Worm (Caenorhabditis elegans) whole organism, L4 larva: ENCODE data around the gene Y39A1A.27.

ENCODE experiments used
- F26F4.8 ChIP-seq: fragments of 200-800 bp; sonication (Bioruptor generic); conservative IDR thresholded peaks from 2 replicates; pipeline ENCODE4 v1.3.6; 2022; ENCODE audit warnings: missing genetic modification characterization, missing compliant biosample characterization
- F37D6.2 ChIP-seq: sonication (generic microtip); optimal IDR thresholded peaks from 2 replicates; lab custom pipeline; 2016; ENCODE audit warnings: mild to moderate bottlenecking, missing genetic modification characterization, missing compliant biosample characterization
- F44E2.7 ChIP-seq: fragments of 200-800 bp; sonication (Bioruptor generic); IDR thresholded peaks from 2 replicates; pipeline ENCODE4 v2.1.2; 2022; ENCODE audit warnings: missing genetic modification characterization, missing compliant biosample characterization
- ZK337.2 ChIP-seq: fragments of 200-800 bp; sonication (Bioruptor generic); IDR thresholded peaks from 2 replicates; pipeline ENCODE4 v1.3.6; 2022; ENCODE audit warnings: missing genetic modification reagents, missing genetic modification characterization, missing compliant biosample characterization
- aha-1 ChIP-seq: fragments of 150-350 bp; peaks from one replicate; lab custom pipeline; 2014; ENCODE audit warnings: missing biosample characterization, missing genetic modification characterization
- arid-1 ChIP-seq: fragments of 200-800 bp; sonication (Bioruptor generic); conservative IDR thresholded peaks from 2 replicates; pipeline ENCODE4 v1.3.6; 2022; ENCODE audit warnings: missing genetic modification reagents, missing genetic modification characterization, missing compliant biosample characterization
- ceh-32 ChIP-seq: sonication (generic microtip); optimal IDR thresholded peaks from 2 replicates; lab custom pipeline; 2016; ENCODE audit warnings: mild to moderate bottlenecking, missing genetic modification characterization, missing compliant biosample characterization; ENCODE audit not compliant: poor library complexity
- ceh-82 ChIP-seq: sonication (generic microtip); optimal IDR thresholded peaks from 2 replicates; lab custom pipeline; 2017; ENCODE audit warnings: missing biosample characterization, missing genetic modification characterization
- ctbp-1 ChIP-seq: fragments of 200-800 bp; sonication (Bioruptor generic); IDR thresholded peaks from 2 replicates; pipeline ENCODE4 v1.3.6; 2022; ENCODE audit warnings: missing genetic modification reagents, missing genetic modification characterization, missing compliant biosample characterization
- daf-12 ChIP-seq: fragments of 150-350 bp; optimal IDR thresholded peaks from 2 replicates; lab custom pipeline; 2014; ENCODE audit warnings: missing biosample characterization, missing genetic modification reagents, missing genetic modification characterization
- daf-16 ChIP-seq, 3 experiments: sonication (generic microtip); optimal IDR thresholded peaks; 2 replicates each; lab custom pipeline; 2016 to 2017; ENCODE audit warnings: missing genetic modification characterization in 3 of 3, missing genetic modification reagents in 3 of 3, mild to moderate bottlenecking in 2 of 3, missing compliant biosample characterization in 2 of 3, missing biosample characterization in 1 of 3, moderate library complexity in 1 of 3
- daf-19 ChIP-seq: fragments of 200-800 bp; sonication (Bioruptor generic); conservative IDR thresholded peaks from 2 replicates; pipeline ENCODE4 v1.3.6; 2022; ENCODE audit warnings: missing genetic modification characterization, missing compliant biosample characterization
- dmd-8 ChIP-seq: fragments of 200-800 bp; sonication (Bioruptor generic); IDR thresholded peaks from 2 replicates; pipeline ENCODE4 v1.3.6; 2022; ENCODE audit warnings: missing genetic modification characterization, missing compliant biosample characterization
- dve-1 ChIP-seq: sonication (generic microtip); optimal IDR thresholded peaks from 2 replicates; lab custom pipeline; 2017; ENCODE audit warnings: antibody characterized with exemption, mild to moderate bottlenecking, missing genetic modification characterization, missing compliant biosample characterization; ENCODE audit not compliant: insufficient read depth
- gei-8 ChIP-seq: fragments of 200-800 bp; sonication (Bioruptor generic); optimal IDR thresholded peaks from 2 replicates; lab custom pipeline; 2018; ENCODE audit warnings: mild to moderate bottlenecking, missing genetic modification characterization, missing compliant biosample characterization
- hif-1 ChIP-seq, 2 experiments: sonication (generic microtip); optimal IDR thresholded peaks; 2 replicates each; lab custom pipeline; 2016 to 2017; ENCODE audit warnings: missing compliant biosample characterization in 2 of 2, missing genetic modification characterization in 2 of 2, missing genetic modification reagents in 2 of 2, missing genotype in 2 of 2, mild to moderate bottlenecking in 1 of 2
- hlh-11 ChIP-seq: fragments of 200-800 bp; sonication (Bioruptor generic); optimal IDR thresholded peaks from 2 replicates; lab custom pipeline; 2018; ENCODE audit warnings: mild to moderate bottlenecking, missing genetic modification characterization, missing compliant biosample characterization
- hlh-30 ChIP-seq: sonication (generic microtip); optimal IDR thresholded peaks from 2 replicates; lab custom pipeline; 2017; ENCODE audit warnings: antibody characterized with exemption, mild to moderate bottlenecking, missing genetic modification characterization, missing compliant biosample characterization; ENCODE audit not compliant: insufficient read depth
- lin-15B ChIP-seq: fragments of 150-350 bp; sonication (generic microtip); optimal IDR thresholded peaks from 3 replicates; lab custom pipeline; 2014; ENCODE audit warnings: missing biosample characterization, missing genetic modification characterization
- lin-39 ChIP-seq: fragments of 150-350 bp; optimal IDR thresholded peaks from 2 replicates; lab custom pipeline; 2014; ENCODE audit warnings: missing biosample characterization, missing genetic modification reagents, missing genetic modification characterization
- lir-3 ChIP-seq: sonication (generic microtip); optimal IDR thresholded peaks from 2 replicates; lab custom pipeline; 2016; ENCODE audit warnings: mild to moderate bottlenecking, missing genetic modification characterization, missing compliant biosample characterization
- lsy-2 ChIP-seq, 2 experiments: fragments of 150-350 bp in 1 of 2; sonication (generic microtip) in 1 of 2; optimal IDR thresholded peaks; 2 replicates each; lab custom pipeline; 2014 to 2017; ENCODE audit warnings: missing biosample characterization in 2 of 2, missing genetic modification characterization in 2 of 2
- mdl-1 ChIP-seq, 2 experiments: fragments of 150-350 bp in 1 of 2; sonication (generic microtip) in 1 of 2; optimal IDR thresholded peaks; 2 replicates each; lab custom pipeline; 2014 to 2017; ENCODE audit warnings: missing biosample characterization in 2 of 2, missing genetic modification characterization in 2 of 2
- mdt-29 ChIP-seq: fragments of 200-800 bp; sonication (Bioruptor generic); IDR thresholded peaks from 2 replicates; pipeline ENCODE4 v1.3.6; 2022; ENCODE audit warnings: missing genetic modification reagents, missing genetic modification characterization, missing compliant biosample characterization
- mep-1 ChIP-seq: fragments of 150-350 bp; sonication (generic microtip); optimal IDR thresholded peaks from 3 replicates; lab custom pipeline; 2014; ENCODE audit warnings: missing biosample characterization, missing genetic modification characterization
- mes-2 ChIP-seq: sonication (generic microtip); optimal IDR thresholded peaks from 2 replicates; lab custom pipeline; 2016; ENCODE audit warnings: missing genotype, mild to moderate bottlenecking, missing genetic modification characterization, missing compliant biosample characterization; ENCODE audit not compliant: poor library complexity, severe bottlenecking
- nhr-11 ChIP-seq: fragments of 150-350 bp; optimal IDR thresholded peaks from 2 replicates; lab custom pipeline; 2014; ENCODE audit warnings: missing biosample characterization, missing genetic modification characterization
- nhr-237 ChIP-seq: sonication (generic microtip); optimal IDR thresholded peaks from 2 replicates; lab custom pipeline; 2017; ENCODE audit warnings: missing biosample characterization, missing genetic modification characterization
- nhr-28 ChIP-seq: fragments of 150-350 bp; optimal IDR thresholded peaks from 2 replicates; lab custom pipeline; 2014; ENCODE audit warnings: missing biosample characterization, missing genetic modification characterization
- nhr-6 ChIP-seq: fragments of 150-350 bp; optimal IDR thresholded peaks from 2 replicates; lab custom pipeline; 2014; ENCODE audit warnings: missing biosample characterization, missing genetic modification characterization
- nhr-77 ChIP-seq: fragments of 150-350 bp; optimal IDR thresholded peaks from 2 replicates; lab custom pipeline; 2014; ENCODE audit warnings: missing biosample characterization, missing genetic modification characterization
- pha-4 ChIP-seq, 2 experiments: fragments of 150-350 bp in 1 of 2; fragments of 200-800 bp in 1 of 2; sonication (Bioruptor generic) in 1 of 2; IDR thresholded peaks in 1 of 2; optimal IDR thresholded peaks in 1 of 2; 2 replicates each; pipeline versions ENCODE4 v1.3.6 to Lab custom; 2014 to 2022; ENCODE audit warnings: missing genetic modification characterization in 2 of 2, missing genetic modification reagents in 2 of 2, missing biosample characterization in 1 of 2, missing compliant biosample characterization in 1 of 2
- sdz-12 ChIP-seq: fragments of 200-800 bp; sonication (Bioruptor generic); optimal IDR thresholded peaks from 2 replicates; lab custom pipeline; 2018; ENCODE audit warnings: mild to moderate bottlenecking, missing genetic modification characterization, missing compliant biosample characterization
- set-16 ChIP-seq: fragments of 200-800 bp; sonication (Bioruptor generic); IDR thresholded peaks from 2 replicates; pipeline ENCODE4 v1.3.6; 2022; ENCODE audit warnings: missing genetic modification reagents, missing genetic modification characterization, missing compliant biosample characterization
- skn-1 ChIP-seq: fragments of 150-350 bp; optimal IDR thresholded peaks from 2 replicates; lab custom pipeline; 2014; ENCODE audit warnings: missing biosample characterization, missing genetic modification characterization
- spr-3 ChIP-seq: fragments of 200-800 bp; sonication (Bioruptor generic); optimal IDR thresholded peaks from 2 replicates; lab custom pipeline; 2018; ENCODE audit warnings: mild to moderate bottlenecking, missing genetic modification characterization, missing compliant biosample characterization
- tag-97 ChIP-seq: fragments of 200-800 bp; sonication (Bioruptor generic); IDR thresholded peaks from 2 replicates; pipeline ENCODE4 v1.3.6; 2022; ENCODE audit warnings: missing genetic modification characterization, missing compliant biosample characterization
- unc-130 ChIP-seq: sonication (generic microtip); optimal IDR thresholded peaks from 2 replicates; lab custom pipeline; 2016; ENCODE audit warnings: missing genetic modification reagents, missing genetic modification characterization, missing compliant biosample characterization
- unc-62 ChIP-seq, 3 experiments: fragments of 150-350 bp in 1 of 3; sonication (generic microtip); optimal IDR thresholded peaks in 2 of 3; peaks in 1 of 3; 1 replicate in 1 of 3; 2 replicates in 2 of 3; lab custom pipeline; 2014 to 2017; ENCODE audit warnings: missing biosample characterization in 3 of 3, missing genetic modification characterization in 3 of 3, missing genetic modification reagents in 3 of 3, missing genotype in 1 of 3
- vab-7 ChIP-seq: fragments of 200-800 bp; sonication (Bioruptor generic); IDR thresholded peaks from 2 replicates; pipeline ENCODE4 v1.3.6; 2022; ENCODE audit warnings: missing genetic modification reagents, missing genetic modification characterization, missing compliant biosample characterization
- zfp-3 ChIP-seq: fragments of 200-800 bp; sonication (Bioruptor generic); conservative IDR thresholded peaks from 2 replicates; pipeline ENCODE4 v1.3.6; 2022; ENCODE audit warnings: missing genetic modification reagents, missing genetic modification characterization, missing compliant biosample characterization
- zip-11 ChIP-seq: fragments of 200-800 bp; sonication (Bioruptor generic); IDR thresholded peaks from 2 replicates; pipeline ENCODE4 v1.3.6; 2022; ENCODE audit warnings: missing genetic modification characterization, missing compliant biosample characterization
- ztf-11 ChIP-seq: fragments of 150-350 bp; optimal IDR thresholded peaks from 2 replicates; lab custom pipeline; 2014; ENCODE audit warnings: missing biosample characterization, missing genetic modification characterization

Y39A1A.27 gene

ce11 chrIII:10642781-10643180, 4.0 kb downstream of the Y39A1A.27 start, which contains the start of the genes dhs-11 and orc-1 (continued):
- no peak for TF ChIP-seq gei-8 (GFP tag; lab: Kevin White, UChicago)
- no peak for TF ChIP-seq nhr-11 (tag; lab: Kevin White, UChicago)
- no peak for TF ChIP-seq hlh-11 (tag; lab: Kevin White, UChicago)
- TF ChIP-seq vab-7 (GFP tag; lab: Robert Waterston, UW), result no peak
- TF ChIP-seq ctbp-1 (GFP tag; lab: Robert Waterston, UW), result no peak
- no peak for TF ChIP-seq daf-16 (GFP tag; optimal IDR thresholded peaks at IDR 0.05; lab: Kevin White, UChicago)
- TF ChIP-seq daf-16 (tag; optimal IDR thresholded peaks at IDR 0.05; lab: Kevin White, UChicago), result peak; percentile 30
- no peak for TF ChIP-seq F26F4.8 (GFP tag; lab: Robert Waterston, UW)
- TF ChIP-seq mep-1 (tag; lab: Kevin White, UChicago), result peak; percentile 26
- TF ChIP-seq mdt-29 (GFP tag; lab: Robert Waterston, UW), result no peak
- no peak for TF ChIP-seq daf-12 (tag; lab: Kevin White, UChicago)
- TF ChIP-seq lin-39, result no peak
- TF ChIP-seq arid-1, result no peak
- peak; percentile 69 to 99 for TF ChIP-seq lsy-2 (tag; optimal IDR thresholded peaks at IDR 0.05; lab: Kevin White, UChicago)
- TF ChIP-seq nhr-77, result no peak
- TF ChIP-seq lir-3 (tag; lab: Kevin White, UChicago), result no peak
- TF ChIP-seq skn-1 (tag; lab: Kevin White, UChicago), result no peak
- peak; percentile 56 for TF ChIP-seq dve-1 (tag; lab: Kevin White, UChicago)
- TF ChIP-seq aha-1 (tag; lab: Kevin White, UChicago), result peak; percentile 67
- TF ChIP-seq nhr-6, result peak; percentile 47
- TF ChIP-seq set-16, result no peak
- TF ChIP-seq zip-11 (GFP tag; lab: Robert Waterston, UW), result no peak
- TF ChIP-seq nhr-237, result no peak
- peak; percentile 12 for TF ChIP-seq hlh-30 (tag; lab: Kevin White, UChicago)
- no peak for TF ChIP-seq ZK337.2
- peak; percentile 32 for TF ChIP-seq unc-130 (GFP tag; lab: Kevin White, UChicago)
- no peak for TF ChIP-seq sdz-12
- no peak for TF ChIP-seq pha-4 (GFP tag; IDR thresholded peaks at IDR 0.05; lab: Robert Waterston, UW)
- no peak for TF ChIP-seq pha-4 (tag; optimal IDR thresholded peaks at IDR 0.05; lab: Kevin White, UChicago)
- no peak for TF ChIP-seq hif-1 (tag; optimal IDR thresholded peaks at IDR 0.05; lab: Kevin White, UChicago)
- no peak for TF ChIP-seq spr-3 (GFP tag; lab: Kevin White, UChicago)
- TF ChIP-seq lin-15B (tag; lab: Kevin White, UChicago), result no peak
- no peak for TF ChIP-seq daf-19 (GFP tag; lab: Robert Waterston, UW)
- TF ChIP-seq dmd-8 (GFP tag; lab: Robert Waterston, UW), result no peak
- no peak for TF ChIP-seq tag-97
- TF ChIP-seq ztf-11 (tag; lab: Kevin White, UChicago), result no peak
- TF ChIP-seq F37D6.2 (tag; lab: Kevin White, UChicago), result no peak
- peak; percentile 68 for TF ChIP-seq mes-2 (tag; lab: Kevin White, UChicago)
- TF ChIP-seq F44E2.7 (GFP tag; lab: Robert Waterston, UW), result no peak
- no peak for TF ChIP-seq unc-62 (GFP tag; optimal IDR thresholded peaks at IDR 0.05 in 1 of 2; lab: Kevin White, UChicago)
- no peak for TF ChIP-seq unc-62 (tag; optimal IDR thresholded peaks at IDR 0.05; lab: Kevin White, UChicago)
- no peak for TF ChIP-seq zfp-3 (GFP tag; lab: Robert Waterston, UW)
- no peak for TF ChIP-seq mdl-1 (tag; optimal IDR thresholded peaks at IDR 0.05; lab: Kevin White, UChicago)
- no peak for TF ChIP-seq ceh-32 (tag; lab: Kevin White, UChicago)
- TF ChIP-seq nhr-28 (tag; lab: Kevin White, UChicago), result peak; percentile 9
- no peak for TF ChIP-seq ceh-82
